Fruit fly (Drosophila melanogaster) whole organism, embryonic: Measurements from ENCODE around the gene Pi3K68D.
A peak's percentile ranks its signal among the peaks of the same experiment; 100 is the strongest.

Experiments used
- Adf1 ChIP-seq: fragments of 200-800 bp; sonication (Bioruptor generic); IDR thresholded peaks from 2 replicates; pipeline ENCODE4 v1.3.6; 2022; ENCODE audit warnings: missing biosample characterization, missing genetic modification characterization
- Aef1 ChIP-seq: fragments of 200-800 bp; sonication (Bioruptor generic); IDR thresholded peaks from 3 replicates; pipeline ENCODE4 v1.3.6; 2022; ENCODE audit warnings: missing biosample characterization, missing genetic modification characterization
- B-H1 ChIP-seq: fragments of 200-800 bp; sonication (Bioruptor generic); IDR thresholded peaks from 3 replicates; pipeline ENCODE4 v1.3.6; 2022; ENCODE audit warnings: missing biosample characterization, missing genetic modification characterization
- CG1024 ChIP-seq: fragments of 200-800 bp; sonication (Bioruptor generic); IDR thresholded peaks from 2 replicates; pipeline ENCODE4 v1.3.6; 2022; ENCODE audit warnings: missing biosample characterization, missing genetic modification characterization
- CG10462 ChIP-seq: fragments of 200-800 bp; sonication (Bioruptor generic); optimal IDR thresholded peaks from 2 replicates; lab custom pipeline; 2016; ENCODE audit warnings: missing biosample characterization, missing genetic modification characterization
- CG13123 ChIP-seq: fragments of 200-800 bp; sonication (Bioruptor generic); optimal IDR thresholded peaks from 2 replicates; lab custom pipeline; 2016; ENCODE audit warnings: missing biosample characterization, missing genetic modification characterization
- CG14667 ChIP-seq: fragments of 200-800 bp; sonication (Bioruptor generic); IDR thresholded peaks from 2 replicates; pipeline ENCODE4 v1.3.6; 2022; ENCODE audit warnings: missing biosample characterization, missing genetic modification characterization
- CG15696 ChIP-seq: fragments of 200-800 bp; sonication (Bioruptor generic); optimal IDR thresholded peaks from 2 replicates; lab custom pipeline; 2019; ENCODE audit warnings: missing biosample characterization, mild to moderate bottlenecking, missing genetic modification characterization, moderate library complexity
- CG16779 ChIP-seq: fragments of 200-800 bp; sonication (Bioruptor generic); IDR thresholded peaks from 2 replicates; pipeline ENCODE4 v1.3.6; 2022; ENCODE audit warnings: missing biosample characterization, missing genetic modification characterization
- CG30403 ChIP-seq: fragments of 200-800 bp; sonication (Bioruptor generic); optimal IDR thresholded peaks from 3 replicates; lab custom pipeline; 2016; ENCODE audit warnings: missing biosample characterization, missing genetic modification characterization
- CG32767 ChIP-seq: fragments of 200-800 bp; sonication (Bioruptor generic); IDR thresholded peaks from 2 replicates; pipeline ENCODE4 v1.3.6; 2022; ENCODE audit warnings: missing biosample characterization, missing genetic modification characterization
- CG6175 ChIP-seq: fragments of 200-800 bp; sonication (Bioruptor generic); IDR thresholded peaks from 3 replicates; pipeline ENCODE4 v1.3.6; 2022; ENCODE audit warnings: missing biosample characterization, missing genetic modification characterization
- CG6654 ChIP-seq: fragments of 200-800 bp; sonication (Bioruptor generic); optimal IDR thresholded peaks from 2 replicates; lab custom pipeline; 2017; ENCODE audit warnings: missing biosample characterization, mild to moderate bottlenecking, missing genetic modification characterization
- CG6765 ChIP-seq: fragments of 200-800 bp; sonication (Bioruptor generic); optimal IDR thresholded peaks from 3 replicates; lab custom pipeline; 2017; ENCODE audit warnings: missing biosample characterization, mild to moderate bottlenecking, missing genetic modification characterization
- CG7928 ChIP-seq: fragments of 200-800 bp; sonication (Bioruptor generic); optimal IDR thresholded peaks from 2 replicates; lab custom pipeline; 2017; ENCODE audit warnings: missing biosample characterization, mild to moderate bottlenecking, missing genetic modification characterization
- CHES-1-like ChIP-seq: fragments of 200-800 bp; sonication (Bioruptor generic); optimal IDR thresholded peaks from 2 replicates; lab custom pipeline; 2016; ENCODE audit warnings: missing biosample characterization, missing genetic modification characterization
- Dp ChIP-seq: fragments of 200-800 bp; sonication (Bioruptor generic); optimal IDR thresholded peaks from 2 replicates; lab custom pipeline; 2018; ENCODE audit warnings: missing biosample characterization, mild to moderate bottlenecking, missing genetic modification characterization, moderate library complexity
- E2f1 ChIP-seq: fragments of 200-800 bp; sonication (Bioruptor generic); IDR thresholded peaks from 2 replicates; pipeline ENCODE4 v1.3.6; 2022; ENCODE audit warnings: missing biosample characterization, missing genetic modification characterization
- Ets65A ChIP-seq: fragments of 200-800 bp; sonication (Bioruptor generic); peaks from one replicate; lab custom pipeline; 2016; ENCODE audit warnings: missing biosample characterization, missing genetic modification characterization
- Fer1 ChIP-seq: fragments of 200-800 bp; sonication (Bioruptor generic); optimal IDR thresholded peaks from 2 replicates; lab custom pipeline; 2017; ENCODE audit warnings: missing biosample characterization, mild to moderate bottlenecking, missing genetic modification characterization
- Ptx1 ChIP-seq: fragments of 200-800 bp; sonication (Bioruptor generic); IDR thresholded peaks from 2 replicates; pipeline ENCODE4 v1.3.6; 2022; ENCODE audit warnings: missing biosample characterization, missing genetic modification characterization
- Side ChIP-seq: fragments of 200-800 bp; sonication (Bioruptor generic); optimal IDR thresholded peaks from 2 replicates; lab custom pipeline; 2016; ENCODE audit warnings: missing biosample characterization, missing genetic modification characterization
- TFAM ChIP-seq: fragments of 200-800 bp; sonication (Bioruptor generic); optimal IDR thresholded peaks from 2 replicates; lab custom pipeline; 2017; ENCODE audit warnings: missing biosample characterization, missing genetic modification characterization, inconsistent platforms
- Trl ChIP-seq, 3 experiments: fragments of >200 bp in 2 of 3; fragments of 200-800 bp in 1 of 3; sonication (Bioruptor generic) in 1 of 3; optimal IDR thresholded peaks; 2 replicates in 1 of 3; 3 replicates in 2 of 3; lab custom pipeline; 2016 to 2017; ENCODE audit warnings: missing biosample characterization in 1 of 3, missing genetic modification characterization in 1 of 3
- Xbp1 ChIP-seq: fragments of 200-800 bp; sonication (Bioruptor generic); optimal IDR thresholded peaks from 3 replicates; lab custom pipeline; 2016; ENCODE audit warnings: missing biosample characterization, mild to moderate bottlenecking, missing genetic modification characterization
- YL-1 ChIP-seq: fragments of 200-800 bp; sonication (Bioruptor generic); optimal IDR thresholded peaks from 3 replicates; lab custom pipeline; 2017; ENCODE audit warnings: missing biosample characterization, mild to moderate bottlenecking, missing genetic modification characterization
- ac ChIP-seq: fragments of 200-800 bp; sonication (Bioruptor generic); optimal IDR thresholded peaks from 3 replicates; lab custom pipeline; 2017; ENCODE audit warnings: missing biosample characterization, mild to moderate bottlenecking, missing genetic modification characterization
- btn ChIP-seq: fragments of 200-800 bp; sonication (Bioruptor generic); optimal IDR thresholded peaks from 2 replicates; lab custom pipeline; 2016; ENCODE audit warnings: missing biosample characterization, missing genetic modification characterization
- cad ChIP-seq: fragments of >200 bp; optimal IDR thresholded peaks from 2 replicates; lab custom pipeline; 2017; ENCODE audit warnings: missing biosample characterization, missing genetic modification characterization
- cg ChIP-seq: fragments of 200-800 bp; sonication (Bioruptor generic); optimal IDR thresholded peaks from 3 replicates; lab custom pipeline; 2019; ENCODE audit warnings: missing biosample characterization, mild to moderate bottlenecking, missing genetic modification characterization, moderate library complexity
- chm ChIP-seq: fragments of 200-800 bp; sonication (Bioruptor generic); IDR thresholded peaks from 2 replicates; pipeline ENCODE4 v1.3.6; 2022; ENCODE audit warnings: missing biosample characterization, missing genetic modification characterization
- fu2 ChIP-seq: fragments of 200-800 bp; sonication (Bioruptor generic); optimal IDR thresholded peaks from 2 replicates; lab custom pipeline; 2016; ENCODE audit warnings: missing biosample characterization, missing genetic modification characterization
- lbe ChIP-seq: fragments of 200-800 bp; sonication (Bioruptor generic); optimal IDR thresholded peaks from 2 replicates; lab custom pipeline; 2016; ENCODE audit warnings: missing biosample characterization, mild to moderate bottlenecking, missing genetic modification characterization
- lov ChIP-seq, 2 experiments: fragments of 200-800 bp in 1 of 2; fragments of >200 bp in 1 of 2; sonication (Bioruptor generic) in 1 of 2; IDR thresholded peaks in 1 of 2; optimal IDR thresholded peaks in 1 of 2; 2 replicates in 1 of 2; 3 replicates in 1 of 2; pipeline versions ENCODE4 v1.3.6 to Lab custom; 2017 to 2022; ENCODE audit warnings: missing biosample characterization in 1 of 2, missing genetic modification characterization in 1 of 2
- mam ChIP-seq: fragments of 200-800 bp; sonication (Bioruptor generic); optimal IDR thresholded peaks from 3 replicates; lab custom pipeline; 2016; ENCODE audit warnings: missing biosample characterization, missing genetic modification characterization
- mirr ChIP-seq: fragments of 200-800 bp; sonication (Bioruptor generic); optimal IDR thresholded peaks from 3 replicates; lab custom pipeline; 2018; ENCODE audit warnings: missing biosample characterization, mild to moderate bottlenecking, missing genetic modification characterization
- pb ChIP-seq: fragments of 200-800 bp; sonication (Bioruptor generic); optimal IDR thresholded peaks from 3 replicates; lab custom pipeline; 2016; ENCODE audit warnings: missing biosample characterization, missing genetic modification characterization
- peb ChIP-seq: fragments of 200-800 bp; sonication (Bioruptor generic); IDR thresholded peaks from 2 replicates; pipeline ENCODE4 v1.3.6; 2022; ENCODE audit warnings: missing biosample characterization, missing genetic modification characterization
- pros ChIP-seq: fragments of 200-800 bp; sonication (Bioruptor generic); optimal IDR thresholded peaks from 3 replicates; lab custom pipeline; 2019; ENCODE audit warnings: missing biosample characterization, mild to moderate bottlenecking, missing genetic modification characterization, moderate library complexity
- pum ChIP-seq: fragments of 200-800 bp; sonication (Bioruptor generic); optimal IDR thresholded peaks from 2 replicates; lab custom pipeline; 2016; ENCODE audit warnings: missing biosample characterization, missing genetic modification characterization
- salm ChIP-seq: fragments of 200-800 bp; sonication (Bioruptor generic); optimal IDR thresholded peaks from 2 replicates; lab custom pipeline; 2018; ENCODE audit warnings: missing biosample characterization, mild to moderate bottlenecking, missing genetic modification characterization
- sd ChIP-seq: fragments of 200-800 bp; sonication (Bioruptor generic); optimal IDR thresholded peaks from 3 replicates; lab custom pipeline; 2018; ENCODE audit warnings: missing biosample characterization, mild to moderate bottlenecking, missing genetic modification characterization, moderate library complexity
- sens ChIP-seq: fragments of 200-800 bp; sonication (Bioruptor generic); peaks from one replicate; lab custom pipeline; 2016; ENCODE audit warnings: missing biosample characterization, missing genetic modification characterization
- sr ChIP-seq: fragments of 200-800 bp; sonication (Bioruptor generic); IDR thresholded peaks from 3 replicates; pipeline ENCODE4 v1.3.6; 2022; ENCODE audit warnings: missing biosample characterization, missing genetic modification characterization
- tna ChIP-seq: fragments of 200-800 bp; sonication (Bioruptor generic); IDR thresholded peaks from 2 replicates; pipeline ENCODE4 v1.3.6; 2022; ENCODE audit warnings: missing biosample characterization, missing genetic modification characterization; ENCODE audit not compliant: partially characterized antibody
- ttk ChIP-seq: fragments of 200-800 bp; sonication (Bioruptor generic); IDR thresholded peaks from 2 replicates; pipeline ENCODE4 v2.1.2; 2022; ENCODE audit warnings: missing biosample characterization, missing genetic modification characterization
- tx ChIP-seq: fragments of 200-800 bp; sonication (Bioruptor generic); optimal IDR thresholded peaks from 2 replicates; lab custom pipeline; 2016; ENCODE audit warnings: missing biosample characterization, missing genetic modification characterization
- unc-4 ChIP-seq: fragments of 200-800 bp; sonication (Bioruptor generic); IDR thresholded peaks from 2 replicates; pipeline ENCODE4 v1.3.6; 2022; ENCODE audit warnings: missing biosample characterization, missing genetic modification characterization; ENCODE audit not compliant: partially characterized antibody
- zf30C ChIP-seq: fragments of 200-800 bp; sonication (Bioruptor generic); optimal IDR thresholded peaks from 3 replicates; lab custom pipeline; 2018; ENCODE audit warnings: missing biosample characterization, mild to moderate bottlenecking, missing genetic modification characterization

Gene Pi3K68D

DNA sequence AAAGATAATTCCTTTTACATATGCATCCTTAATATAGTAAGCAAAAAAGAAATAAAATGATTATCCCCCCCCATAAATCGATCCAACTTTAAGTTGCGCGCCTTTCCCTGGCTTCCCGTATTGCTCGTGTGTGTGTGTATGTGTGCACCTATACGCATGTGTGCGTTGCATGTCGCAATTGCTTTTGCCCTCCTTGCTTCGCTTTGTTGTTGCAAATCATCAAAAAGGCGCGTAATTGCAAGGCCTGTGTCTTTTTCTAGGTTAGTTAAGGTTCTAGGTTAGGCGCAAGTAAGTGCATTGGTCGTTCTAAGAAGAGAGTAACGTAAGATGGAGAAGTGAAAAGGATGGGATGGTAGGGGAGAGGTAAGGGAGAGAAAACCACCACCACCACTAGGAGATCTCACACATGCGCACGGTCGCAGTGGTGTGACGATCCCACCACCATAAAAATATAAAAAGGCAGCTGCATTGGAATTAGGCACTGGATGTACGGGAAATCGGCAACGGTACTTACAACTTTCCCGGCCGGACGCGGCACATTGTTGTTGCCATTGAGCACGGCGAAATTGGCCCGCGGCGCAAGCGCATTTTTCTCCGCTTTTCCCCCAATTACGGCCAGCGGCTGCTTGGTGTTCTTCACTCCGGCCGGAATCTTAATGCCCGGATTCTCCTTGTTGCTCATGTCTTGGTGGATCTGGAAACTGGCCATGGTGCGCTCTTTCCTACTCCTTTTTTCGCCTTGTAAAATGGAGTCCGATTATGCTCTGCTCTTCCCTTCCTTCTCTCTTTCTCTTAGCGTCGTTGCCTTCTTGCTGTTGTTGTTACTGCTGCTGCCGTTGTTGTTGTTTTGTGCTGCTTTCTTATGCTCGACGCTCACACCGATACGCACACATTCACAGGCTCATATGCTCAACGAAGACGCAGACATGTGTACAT, 42.8 kb upstream of the Pi3K68D start:
- TF ChIP-seq Xbp1 (GFP tag; lab: Kevin White, UChicago) (no peak), salm (tag; lab: Kevin White, UChicago) (no peak), CG14667 (GFP tag; lab: Robert Waterston, UW) (no peak), CG30403 (no peak), Ptx1 (no peak), fu2 (GFP tag; lab: Kevin White, UChicago) (no peak), Ets65A (no peak), Adf1 (GFP tag; lab: Robert Waterston, UW) (peak; percentile 34; the same call in 1 of the 2 replicates), CG1024 (GFP tag; lab: Robert Waterston, UW) (no peak), Fer1 (GFP tag; lab: Kevin White, UChicago) (no peak), peb (no peak), pros (GFP tag; lab: Kevin White, UChicago) (peak; percentile 92), B-H1 (GFP tag; lab: Robert Waterston, UW) (no peak), btn (no peak), tx (GFP tag; lab: Kevin White, UChicago) (no peak), cg (peak; percentile 79), TFAM (GFP tag; lab: Kevin White, UChicago) (no peak), mirr (GFP tag; lab: Kevin White, UChicago) (no peak), mam (GFP tag; lab: Kevin White, UChicago) (no peak), CG15696 (no peak), Trl (optimal IDR thresholded peaks at IDR 0.05; lab: Kevin White, UChicago) (peak; percentile 51 to 59), Trl (GFP tag; optimal IDR thresholded peaks at IDR 0.05; lab: Kevin White, UChicago) (no peak), CHES-1-like (GFP tag; lab: Kevin White, UChicago) (no peak), chm (peak; percentile 36; the same call in 1 of the 2 replicates), Side (no peak), cad (GFP tag; lab: Kevin White, UChicago) (peak; percentile 71), CG13123 (GFP tag; lab: Kevin White, UChicago) (no peak), zf30C (GFP tag; lab: Kevin White, UChicago) (no peak), lbe (GFP tag; lab: Kevin White, UChicago) (no peak), CG10462 (GFP tag; lab: Kevin White, UChicago) (no peak), sd (tag; lab: Kevin White, UChicago) (no peak), lov (optimal IDR thresholded peaks at IDR 0.05; lab: Kevin White, UChicago) (no peak), lov (GFP tag; IDR thresholded peaks at IDR 0.05; lab: Robert Waterston, UW) (no peak), tna (GFP tag; lab: Robert Waterston, UW) (no peak), CG6654 (GFP tag; lab: Kevin White, UChicago) (no peak), CG6175 (GFP tag; lab: Robert Waterston, UW) (no peak), CG16779 (GFP tag; lab: Robert Waterston, UW) (no peak), pum (no peak), ttk (GFP tag; lab: Robert Waterston, UW) (peak; percentile 32; the same call in 1 of the 2 replicates), YL-1 (GFP tag; lab: Kevin White, UChicago) (no peak), CG6765 (GFP tag; lab: Kevin White, UChicago) (no peak), Dp (GFP tag; lab: Kevin White, UChicago) (peak; percentile 1), sens (GFP tag; lab: Kevin White, UChicago) (peak; percentile 19), sr (GFP tag; lab: Robert Waterston, UW) (no peak), unc-4 (GFP tag; lab: Robert Waterston, UW) (no peak), CG7928 (GFP tag; lab: Kevin White, UChicago) (no peak), E2f1 (GFP tag; lab: Robert Waterston, UW) (no peak), Aef1 (peak; percentile 64; the same call in 2 of the 3 replicates), pb (GFP tag; lab: Kevin White, UChicago) (no peak), CG32767 (no peak), ac (peak; percentile 12)
